Worm (Caenorhabditis elegans): Measurements from ENCODE around the gene adr-2.
A peak's percentile ranks its signal among the peaks of the same experiment; 100 is the strongest.

Gene adr-2

ce11 chrIII:7189581-7190128 lies 43.0 kb downstream of the adr-2 start, which contains the start of gene rps-21 (continued):
- TF ChIP-seq elt-3 (tag; optimal IDR thresholded peaks at IDR 0.05) = peak in 2 of 6 experiments; percentile 53 to 62
- TF ChIP-seq alr-1 (tag; optimal IDR thresholded peaks at IDR 0.05; ENCODE audit: borderline replicate concordance) = no peak
- TF ChIP-seq lsy-2 (tag; optimal IDR thresholded peaks at IDR 0.05) = peak; percentile 92 to 94
- TF ChIP-seq nhr-90 (tag; optimal IDR thresholded peaks at IDR 0.05; ENCODE audit: poor library complexity) = peak; percentile 72
- TF ChIP-seq unc-98 (GFP tag; IDR thresholded peaks at IDR 0.05) = no peak
- peak; percentile 22 for TF ChIP-seq egl-13 (tag; optimal IDR thresholded peaks at IDR 0.05)
- TF ChIP-seq nhr-76 (tag; optimal IDR thresholded peaks at IDR 0.05) = no peak
- TF ChIP-seq lin-15B (tag; optimal IDR thresholded peaks at IDR 0.05) = peak; percentile 83
- peak; percentile 87 for TF ChIP-seq nhr-19 (GFP tag; conservative IDR thresholded peaks at IDR 0.05)
- no peak for TF ChIP-seq nhr-12 (tag; optimal IDR thresholded peaks at IDR 0.05)
- peak; percentile 55 for TF ChIP-seq snpc-4 (tag; optimal IDR thresholded peaks at IDR 0.05)
- TF ChIP-seq blmp-1 (tag; optimal IDR thresholded peaks at IDR 0.05) = peak; percentile 70
- peak; percentile 73 for TF ChIP-seq jun-1 (tag; optimal IDR thresholded peaks at IDR 0.05)
- TF ChIP-seq ceh-82 (tag; optimal IDR thresholded peaks at IDR 0.05) = peak; percentile 59 to 94 (median 78)
- peak; percentile 86 to 88 for TF ChIP-seq efl-1 (optimal IDR thresholded peaks at IDR 0.05)
- peak; percentile 78 to 98 for TF ChIP-seq efl-1 (GFP tag; optimal IDR thresholded peaks at IDR 0.05 in 1 of 2)
- TF ChIP-seq aly-2 (tag; optimal IDR thresholded peaks at IDR 0.05) = no peak
- peak; percentile 70 for TF ChIP-seq unc-130 (tag; optimal IDR thresholded peaks at IDR 0.05)
- peak; percentile 88 for TF ChIP-seq nhr-20 (tag; optimal IDR thresholded peaks at IDR 0.05)
- TF ChIP-seq irx-1 (tag; optimal IDR thresholded peaks at IDR 0.05) = peak; percentile 49
- TF ChIP-seq nhr-85 (tag) = peak; percentile 91
- peak; percentile 30 for TF ChIP-seq F16B12.6 (tag; optimal IDR thresholded peaks at IDR 0.05)
- TF ChIP-seq mep-1 (tag; optimal IDR thresholded peaks at IDR 0.05) = peak; percentile 80
- peak; percentile 27 for TF ChIP-seq zip-4 (GFP tag; optimal IDR thresholded peaks at IDR 0.05)
- TF ChIP-seq egl-27 (tag; optimal IDR thresholded peaks at IDR 0.05) = peak; percentile 10 to 63
- peak; percentile 43 for TF ChIP-seq fos-1 (tag; optimal IDR thresholded peaks at IDR 0.05)
- TF ChIP-seq skn-1 (tag; optimal IDR thresholded peaks at IDR 0.05) = peak; percentile 75
- peak; percentile 73 to 84 (median 82) for TF ChIP-seq dpl-1 (GFP tag; optimal IDR thresholded peaks at IDR 0.05)
- TF ChIP-seq lir-3 (tag; optimal IDR thresholded peaks at IDR 0.05; ENCODE audit: poor library complexity) = peak; percentile 47
- TF ChIP-seq lin-13 (GFP tag; optimal IDR thresholded peaks at IDR 0.05) = peak; percentile 67
- no peak for TF ChIP-seq fkh-4 (tag; optimal IDR thresholded peaks at IDR 0.05; ENCODE audit: borderline replicate concordance)
- TF ChIP-seq Y116A8C.19 (tag; optimal IDR thresholded peaks at IDR 0.05; ENCODE audit: borderline replicate concordance) = no peak
- peak; percentile 91 for TF ChIP-seq snu-23 (GFP tag; optimal IDR thresholded peaks at IDR 0.05)
- peak; percentile 25 for TF ChIP-seq sox-4 (tag; optimal IDR thresholded peaks at IDR 0.05)
- TF ChIP-seq tbx-2 (tag; optimal IDR thresholded peaks at IDR 0.05) = peak; percentile 88
- no peak for TF ChIP-seq nhr-28 (tag; optimal IDR thresholded peaks at IDR 0.05)
- TF ChIP-seq sptf-1 (tag; optimal IDR thresholded peaks at IDR 0.05) = no peak
- TF ChIP-seq ets-5 (GFP tag; IDR thresholded peaks at IDR 0.05) = no peak
- no peak for TF ChIP-seq ama-1 (optimal IDR thresholded peaks at IDR 0.05)
- peak; percentile 89 for TF ChIP-seq nhr-71 (tag; optimal IDR thresholded peaks at IDR 0.05)
- peak; percentile 85 for TF ChIP-seq isw-1 (GFP tag; IDR thresholded peaks at IDR 0.05)
- TF ChIP-seq ztf-11 (tag; optimal IDR thresholded peaks at IDR 0.05) = peak in 1 of 2 experiments; percentile 59
- TF ChIP-seq ceh-88 (GFP tag; IDR thresholded peaks at IDR 0.05) = 0 out of 2 replicates have a peak, but pooled peaks have one; percentile 9
- TF ChIP-seq unc-86 (tag; optimal IDR thresholded peaks at IDR 0.05) = peak; percentile 71
- peak; percentile 1 for TF ChIP-seq nhr-11 (tag; optimal IDR thresholded peaks at IDR 0.05)
- peak; percentile 76 for TF ChIP-seq lin-14 (GFP tag; optimal IDR thresholded peaks at IDR 0.05)
- no peak for TF ChIP-seq unc-30 (tag; optimal IDR thresholded peaks at IDR 0.05)
